Fruit fly (Drosophila melanogaster) whole organism, embryonic: ENCODE results near the gene CG5921.

ENCODE experiments used
- BEAF-32 ChIP-seq: fragments of 200-800 bp; sonication (Bioruptor generic); optimal IDR thresholded peaks from 3 replicates; lab custom pipeline; 2017; ENCODE audit warnings: missing biosample characterization, missing genetic modification characterization, mild to moderate bottlenecking, moderate library complexity, missing genetic modification reagents
- CG10366 ChIP-seq: fragments of 200-800 bp; sonication (Bioruptor generic); IDR thresholded peaks from 2 replicates; pipeline ENCODE4 v1.3.6; 2022; ENCODE audit warnings: missing biosample characterization, missing genetic modification characterization
- CG11456 ChIP-seq: fragments of 200-800 bp; sonication (Bioruptor generic); IDR thresholded peaks from 3 replicates; pipeline ENCODE4 v1.3.6; 2022; ENCODE audit warnings: missing biosample characterization, missing genetic modification characterization
- CG11695 ChIP-seq: fragments of 200-800 bp; sonication (Bioruptor generic); IDR thresholded peaks from 3 replicates; pipeline ENCODE4 v1.3.6; 2022; ENCODE audit warnings: missing biosample characterization, missing genetic modification characterization
- CG14667 ChIP-seq: fragments of 200-800 bp; sonication (Bioruptor generic); IDR thresholded peaks from 2 replicates; pipeline ENCODE4 v1.3.6; 2022; ENCODE audit warnings: missing biosample characterization, missing genetic modification characterization
- CG15269 ChIP-seq: fragments of 200-800 bp; sonication (Bioruptor generic); optimal IDR thresholded peaks from 2 replicates; lab custom pipeline; 2018; ENCODE audit warnings: missing biosample characterization, mild to moderate bottlenecking, missing genetic modification characterization, moderate library complexity
- CG15601 ChIP-seq: fragments of 200-800 bp; sonication (Bioruptor generic); optimal IDR thresholded peaks from 3 replicates; lab custom pipeline; 2019; ENCODE audit warnings: missing biosample characterization, mild to moderate bottlenecking, missing genetic modification characterization, moderate library complexity
- CG16815 ChIP-seq: fragments of 200-800 bp; sonication (Bioruptor generic); optimal IDR thresholded peaks from 3 replicates; lab custom pipeline; 2017; ENCODE audit warnings: missing biosample characterization, mild to moderate bottlenecking, missing genetic modification characterization
- CG34376 ChIP-seq: fragments of 200-800 bp; sonication (Bioruptor generic); optimal IDR thresholded peaks from 2 replicates; lab custom pipeline; 2018; ENCODE audit warnings: missing biosample characterization, mild to moderate bottlenecking, missing genetic modification characterization
- CG6654 ChIP-seq: fragments of 200-800 bp; sonication (Bioruptor generic); optimal IDR thresholded peaks from 2 replicates; lab custom pipeline; 2017; ENCODE audit warnings: missing biosample characterization, mild to moderate bottlenecking, missing genetic modification characterization
- CG7271 ChIP-seq: fragments of 200-800 bp; sonication (Bioruptor generic); optimal IDR thresholded peaks from 2 replicates; lab custom pipeline; 2018; ENCODE audit warnings: missing biosample characterization, mild to moderate bottlenecking, missing genetic modification characterization, moderate library complexity
- CG9215 ChIP-seq: fragments of 200-800 bp; sonication (Bioruptor generic); IDR thresholded peaks from 2 replicates; pipeline ENCODE4 v1.3.6; 2022; ENCODE audit warnings: missing biosample characterization, missing genetic modification characterization
- CrebB ChIP-seq: fragments of 200-800 bp; sonication (Bioruptor generic); optimal IDR thresholded peaks from 3 replicates; lab custom pipeline; 2018; ENCODE audit warnings: missing biosample characterization, mild to moderate bottlenecking, missing genetic modification characterization
- Dek ChIP-seq: fragments of 200-800 bp; sonication (Bioruptor generic); optimal IDR thresholded peaks from 3 replicates; lab custom pipeline; 2019; ENCODE audit warnings: missing biosample characterization, mild to moderate bottlenecking, missing genetic modification characterization, moderate library complexity
- Dip2 ChIP-seq: fragments of 200-800 bp; sonication (Bioruptor generic); IDR thresholded peaks from 2 replicates; pipeline ENCODE4 v1.3.6; 2022; ENCODE audit warnings: missing biosample characterization, missing genetic modification characterization
- Doc3 ChIP-seq: fragments of 200-800 bp; sonication (Bioruptor generic); IDR thresholded peaks from 3 replicates; pipeline ENCODE4 v1.3.6; 2022; ENCODE audit warnings: missing biosample characterization, missing genetic modification characterization; ENCODE audit not compliant: partially characterized antibody
- Drgx ChIP-seq: fragments of 200-800 bp; sonication (Bioruptor generic); IDR thresholded peaks from 2 replicates; pipeline ENCODE4 v1.3.6; 2022; ENCODE audit warnings: missing biosample characterization, missing genetic modification characterization
- Ets65A ChIP-seq: fragments of 200-800 bp; sonication (Bioruptor generic); peaks from one replicate; lab custom pipeline; 2016; ENCODE audit warnings: missing biosample characterization, missing genetic modification characterization
- Fer2 ChIP-seq: fragments of 200-800 bp; sonication (Bioruptor generic); optimal IDR thresholded peaks from 2 replicates; lab custom pipeline; 2018; ENCODE audit warnings: missing biosample characterization, mild to moderate bottlenecking, missing genetic modification characterization, moderate library complexity
- Gsc ChIP-seq: fragments of 200-800 bp; sonication (Bioruptor generic); IDR thresholded peaks from 2 replicates; pipeline ENCODE4 v1.3.6; 2022; ENCODE audit warnings: missing biosample characterization, missing genetic modification characterization
- Gug ChIP-seq: fragments of 200-800 bp; sonication (Bioruptor generic); IDR thresholded peaks from 4 replicates; pipeline ENCODE4 v1.3.6; 2022; ENCODE audit warnings: missing biosample characterization, missing genetic modification characterization
- Hr51 ChIP-seq, 2 experiments: fragments of 200-800 bp; sonication (Bioruptor generic); optimal IDR thresholded peaks; 2 replicates in 1 of 2; 3 replicates in 1 of 2; lab custom pipeline; 2016 to 2018; ENCODE audit warnings: missing biosample characterization in 2 of 2, missing genetic modification characterization in 2 of 2, mild to moderate bottlenecking in 1 of 2, moderate library complexity in 1 of 2
- Kr ChIP-seq: fragments of 200-800 bp; sonication (Bioruptor generic); optimal IDR thresholded peaks from 2 replicates; lab custom pipeline; 2017; ENCODE audit warnings: missing biosample characterization, mild to moderate bottlenecking, missing genetic modification characterization
- Max ChIP-seq: fragments of 200-800 bp; sonication (Bioruptor generic); optimal IDR thresholded peaks from 2 replicates; lab custom pipeline; 2016; ENCODE audit warnings: missing biosample characterization, mild to moderate bottlenecking, missing genetic modification characterization
- Mrtf ChIP-seq: fragments of 200-800 bp; sonication (Bioruptor generic); IDR thresholded peaks from 3 replicates; pipeline ENCODE4 v1.3.6; 2022; ENCODE audit warnings: missing biosample characterization, missing genetic modification characterization
- NK7.1 ChIP-seq: fragments of 200-800 bp; sonication (Bioruptor generic); optimal IDR thresholded peaks from 3 replicates; lab custom pipeline; 2016; ENCODE audit warnings: missing biosample characterization, missing genetic modification characterization
- Ptx1 ChIP-seq: fragments of 200-800 bp; sonication (Bioruptor generic); IDR thresholded peaks from 2 replicates; pipeline ENCODE4 v1.3.6; 2022; ENCODE audit warnings: missing biosample characterization, missing genetic modification characterization
- ara ChIP-seq: fragments of 200-800 bp; sonication (Bioruptor generic); IDR thresholded peaks from 2 replicates; pipeline ENCODE4 v1.3.6; 2022; ENCODE audit warnings: missing biosample characterization, missing genetic modification characterization
- chn ChIP-seq: fragments of 200-800 bp; sonication (Bioruptor generic); optimal IDR thresholded peaks from 2 replicates; lab custom pipeline; 2016; ENCODE audit warnings: missing biosample characterization, missing genetic modification characterization
- crp ChIP-seq, 2 experiments: fragments of 200-800 bp; sonication (Bioruptor generic); optimal IDR thresholded peaks; 2 replicates in 1 of 2; 3 replicates in 1 of 2; lab custom pipeline; 2017; ENCODE audit warnings: missing biosample characterization in 2 of 2, missing genetic modification characterization in 2 of 2, mild to moderate bottlenecking in 1 of 2, moderate library complexity in 1 of 2
- dan ChIP-seq: fragments of 200-800 bp; sonication (Bioruptor generic); IDR thresholded peaks from 2 replicates; pipeline ENCODE4 v1.3.6; 2022; ENCODE audit warnings: missing biosample characterization, missing genetic modification characterization
- dmrt11E ChIP-seq: fragments of 200-800 bp; sonication (Bioruptor generic); optimal IDR thresholded peaks from 3 replicates; lab custom pipeline; 2018; ENCODE audit warnings: missing biosample characterization, mild to moderate bottlenecking, missing genetic modification characterization, moderate library complexity
- dpn ChIP-seq, 2 experiments: fragments of 200-800 bp; sonication (Bioruptor generic); optimal IDR thresholded peaks; 3 replicates each; lab custom pipeline; 2016; ENCODE audit warnings: missing biosample characterization in 2 of 2, missing genetic modification characterization in 2 of 2
- ftz-f1 ChIP-seq: fragments of 200-800 bp; sonication (Bioruptor generic); optimal IDR thresholded peaks from 2 replicates; lab custom pipeline; 2016; ENCODE audit warnings: missing biosample characterization, missing genetic modification characterization
- gce ChIP-seq: fragments of 200-800 bp; sonication (Bioruptor generic); IDR thresholded peaks from 3 replicates; pipeline ENCODE4 v1.3.6; 2022; ENCODE audit warnings: missing biosample characterization, missing genetic modification characterization
- ken ChIP-seq: fragments of 200-800 bp; sonication (Bioruptor generic); IDR thresholded peaks from 3 replicates; pipeline ENCODE4 v1.3.6; 2022; ENCODE audit warnings: missing biosample characterization, missing genetic modification characterization
- nom ChIP-seq: fragments of 200-800 bp; sonication (Bioruptor generic); optimal IDR thresholded peaks from 2 replicates; lab custom pipeline; 2017; ENCODE audit warnings: missing biosample characterization, missing genetic modification characterization, mild to moderate bottlenecking, moderate library complexity, missing genetic modification reagents
- org-1 ChIP-seq: fragments of 200-800 bp; sonication (Bioruptor generic); optimal IDR thresholded peaks from 2 replicates; lab custom pipeline; 2017; ENCODE audit warnings: missing biosample characterization, missing genetic modification characterization
- sens ChIP-seq: fragments of 200-800 bp; sonication (Bioruptor generic); peaks from one replicate; lab custom pipeline; 2016; ENCODE audit warnings: missing biosample characterization, missing genetic modification characterization
- stc ChIP-seq: fragments of 200-800 bp; sonication (Bioruptor generic); IDR thresholded peaks from 2 replicates; pipeline ENCODE4 v1.3.6; 2022; ENCODE audit warnings: missing biosample characterization, missing genetic modification characterization
- z ChIP-seq: fragments of 200-800 bp; sonication (Bioruptor generic); IDR thresholded peaks from 3 replicates; pipeline ENCODE4 v1.3.6; 2022; ENCODE audit warnings: missing biosample characterization, missing genetic modification characterization

CG5921 gene

dm6 chrX:6050935-6051656, 468 bp downstream of the CG5921 start:
- TF ChIP-seq CrebB (tag; lab: Kevin White, UChicago) (no peak), Drgx (GFP tag; lab: Robert Waterston, UW) (0 out of 2 replicates have a peak, but pooled peaks have one; percentile 7), Ets65A (peak; percentile 31)
- TF ChIP-seq, all 482 proteins: peak for 2

dm6 chrX:6052855-6053254, 2.2 kb downstream of the CG5921 start:
- no peak for TF ChIP-seq CG15601 (tag; lab: Kevin White, UChicago)
- TF ChIP-seq Drgx (GFP tag; lab: Robert Waterston, UW), result peak; percentile 50; the same call in 1 of the 2 replicates

dm6 chrX:6054031-6054430, 3.4 kb downstream of the CG5921 start:
- no peak for TF ChIP-seq ftz-f1 (GFP tag; lab: Kevin White, UChicago)
- TF ChIP-seq CG11456 (GFP tag; lab: Robert Waterston, UW), result no peak
- TF ChIP-seq dmrt11E (tag; lab: Kevin White, UChicago), result no peak
- no peak for TF ChIP-seq Dek (tag; lab: Kevin White, UChicago)
- peak; percentile 1 for TF ChIP-seq sens (GFP tag; lab: Kevin White, UChicago)

dm6 chrX:6059135-6059824, 8.7 kb downstream of the CG5921 start:
- peak in 1 of 2 experiments; percentile 43 for TF ChIP-seq Hr51 (GFP tag; optimal IDR thresholded peaks at IDR 0.05; lab: Kevin White, UChicago)
- TF ChIP-seq Fer2 (tag; lab: Kevin White, UChicago), result no peak
- TF ChIP-seq CG6654 (GFP tag; lab: Kevin White, UChicago), result no peak
- TF ChIP-seq Dip2 (GFP tag; lab: Robert Waterston, UW), result no peak
- TF ChIP-seq CG16815, result no peak
- TF ChIP-seq Ptx1 (GFP tag; lab: Robert Waterston, UW), result peak; percentile 23; the same call in 1 of the 2 replicates
- no peak for TF ChIP-seq nom
- 0 out of 3 replicates have a peak, but pooled peaks have one; percentile 33 for TF ChIP-seq CG11695
- TF ChIP-seq BEAF-32 (GFP tag; lab: Kevin White, UChicago), result no peak
- TF ChIP-seq Gsc (GFP tag; lab: Robert Waterston, UW), result no peak
- 0 out of 3 replicates have a peak, but pooled peaks have one; percentile 34 for TF ChIP-seq gce (GFP tag; lab: Robert Waterston, UW)
- no peak for TF ChIP-seq CG34376 (GFP tag; lab: Kevin White, UChicago)
- peak; percentile 46 for TF ChIP-seq CG10366 (GFP tag; lab: Robert Waterston, UW)
- TF ChIP-seq CG9215 (GFP tag; lab: Robert Waterston, UW), result no peak
- peak in 1 of 2 experiments; percentile 21 for TF ChIP-seq dpn (GFP tag; optimal IDR thresholded peaks at IDR 0.05; lab: Kevin White, UChicago)
- TF ChIP-seq chn (GFP tag; lab: Kevin White, UChicago), result no peak
- TF ChIP-seq dan, result no peak
- TF ChIP-seq Kr, result no peak
- no peak for TF ChIP-seq Max
- TF ChIP-seq Gug (GFP tag; lab: Robert Waterston, UW), result 0 out of 4 replicates have a peak, but pooled peaks have one; percentile 1
- peak; percentile 49; the same call in 1 of the 2 replicates for TF ChIP-seq stc (GFP tag; lab: Robert Waterston, UW)
- peak; percentile 8 for TF ChIP-seq CG15269 (tag; lab: Kevin White, UChicago)
- TF ChIP-seq ara (GFP tag; lab: Robert Waterston, UW), result peak; percentile 47; the same call in 1 of the 2 replicates
- TF ChIP-seq CG14667 (GFP tag; lab: Robert Waterston, UW), result no peak
- TF ChIP-seq z (GFP tag; lab: Robert Waterston, UW), result no peak
- TF ChIP-seq Doc3 (GFP tag; lab: Robert Waterston, UW), result no peak
- no peak for TF ChIP-seq CG7271
- TF ChIP-seq Mrtf (GFP tag; lab: Robert Waterston, UW), result 0 out of 3 replicates have a peak, but pooled peaks have one; percentile 13
- 0 out of 3 replicates have a peak, but pooled peaks have one; percentile 40 for TF ChIP-seq ken
- no peak for TF ChIP-seq org-1 (GFP tag; lab: Kevin White, UChicago)
- no peak for TF ChIP-seq NK7.1 (GFP tag; lab: Kevin White, UChicago)
- TF ChIP-seq crp (GFP tag; optimal IDR thresholded peaks at IDR 0.05; lab: Kevin White, UChicago), result no peak
